Worm (Caenorhabditis elegans): Measurements from ENCODE around the gene F46G11.4.
A peak's percentile ranks its signal among the peaks of the same experiment; 100 is the strongest.

F46G11.4 gene

ce11 chrX:5821842-5822241 is 23.3 kb upstream of the F46G11.4 start, which contains the start of gene hbl-1:
Gene hbl-1, plus strand, starts transcription at chrX:5822142.
- TF ChIP-seq B0261.1 (tag; optimal IDR thresholded peaks at IDR 0.05) (no peak), madf-8 (GFP tag; conservative IDR thresholded peaks at IDR 0.05) (no peak), B0035.1 (tag; optimal IDR thresholded peaks at IDR 0.05) (no peak), aptf-3 (GFP tag; IDR thresholded peaks at IDR 0.05) (no peak), nfyb-1 (GFP tag; IDR thresholded peaks at IDR 0.05) (no peak)

- no peak for TF ChIP-seq hmg-20 (GFP tag; IDR thresholded peaks at IDR 0.05)
- no peak for TF ChIP-seq let-607 (tag; optimal IDR thresholded peaks at IDR 0.05)
- TF ChIP-seq nfyb-1 (GFP tag; IDR thresholded peaks at IDR 0.05): 0 out of 2 replicates have a peak, but pooled peaks have one; percentile 32
- TF ChIP-seq somi-1 (GFP tag; optimal IDR thresholded peaks at IDR 0.05): no peak
- no peak for TF ChIP-seq F37B4.10 (GFP tag; IDR thresholded peaks at IDR 0.05)
- no peak for TF ChIP-seq F57A8.1 (GFP tag; optimal IDR thresholded peaks at IDR 0.05)
- TF ChIP-seq zfh-2 (GFP tag; conservative IDR thresholded peaks at IDR 0.05): peak; percentile 80
- TF ChIP-seq D2030.7 (GFP tag; IDR thresholded peaks at IDR 0.05): no peak
- TF ChIP-seq lin-26 (GFP tag; IDR thresholded peaks at IDR 0.05): no peak
- no peak for TF ChIP-seq ccch-3 (GFP tag; optimal IDR thresholded peaks at IDR 0.05)
- no peak for TF ChIP-seq zim-3 (tag; optimal IDR thresholded peaks at IDR 0.05)
- no peak for TF ChIP-seq akir-1 (GFP tag; optimal IDR thresholded peaks at IDR 0.05)
- no peak for TF ChIP-seq ceh-100 (GFP tag; IDR thresholded peaks at IDR 0.05)
- no peak for TF ChIP-seq lin-54 (GFP tag; optimal IDR thresholded peaks at IDR 0.05)
- TF ChIP-seq tbx-9 (tag; optimal IDR thresholded peaks at IDR 0.05; ENCODE audit: borderline replicate concordance): no peak
Observed at ce11 chrX:5820880-5821279, 22.3 kb upstream of the F46G11.4 start.

ce11 chrX:5819702-5820470 is 21.3 kb upstream of the F46G11.4 start:
- no peak for TF ChIP-seq mxl-1 (tag; optimal IDR thresholded peaks at IDR 0.05)
- no peak for TF ChIP-seq tlf-1 (GFP tag; optimal IDR thresholded peaks at IDR 0.05)
- TF ChIP-seq madf-10 (tag; optimal IDR thresholded peaks at IDR 0.05): peak; percentile 7
- no peak for TF ChIP-seq dpff-1 (tag; optimal IDR thresholded peaks at IDR 0.05)
- TF ChIP-seq efl-1 (GFP tag; optimal IDR thresholded peaks at IDR 0.05): no peak
- TF ChIP-seq C06A6.2 (GFP tag; conservative IDR thresholded peaks at IDR 0.05): no peak
- no peak for TF ChIP-seq ztf-28 (GFP tag; IDR thresholded peaks at IDR 0.05)
- TF ChIP-seq die-1 (tag; optimal IDR thresholded peaks at IDR 0.05): no peak
- peak; percentile 80 for TF ChIP-seq somi-1 (GFP tag; optimal IDR thresholded peaks at IDR 0.05)
- no peak for TF ChIP-seq cebp-1 (GFP tag; IDR thresholded peaks at IDR 0.05)
- peak; percentile 79 for TF ChIP-seq cebp-1 (tag; optimal IDR thresholded peaks at IDR 0.05)
- peak; percentile 72; the same call in 1 of the 2 replicates for TF ChIP-seq zfh-2 (GFP tag; conservative IDR thresholded peaks at IDR 0.05)

ce11 chrX:5818176-5818575 is 19.6 kb upstream of the F46G11.4 start:
- no peak for TF ChIP-seq F55B11.4 (tag; optimal IDR thresholded peaks at IDR 0.05; ENCODE audit: borderline replicate concordance, insufficient read depth)
- TF ChIP-seq hmg-20 (GFP tag; IDR thresholded peaks at IDR 0.05): no peak
- no peak for TF ChIP-seq T07F8.4 (tag; optimal IDR thresholded peaks at IDR 0.05)
- no peak for TF ChIP-seq Y53F4B.3 (GFP tag; IDR thresholded peaks at IDR 0.05)
- 0 out of 2 replicates have a peak, but pooled peaks have one; percentile 20 for TF ChIP-seq dox-1 (GFP tag; IDR thresholded peaks at IDR 0.05)
- no peak for TF ChIP-seq lsl-1 (GFP tag; optimal IDR thresholded peaks at IDR 0.05)
- no peak for TF ChIP-seq F49E8.2 (tag; optimal IDR thresholded peaks at IDR 0.05; ENCODE audit: insufficient read depth)
- TF ChIP-seq K11D2.4 (GFP tag; IDR thresholded peaks at IDR 0.05): no peak
- no peak for TF ChIP-seq mel-28 (tag; optimal IDR thresholded peaks at IDR 0.05; ENCODE audit: borderline replicate concordance)
- peak; percentile 45 for TF ChIP-seq sptf-2 (GFP tag; optimal IDR thresholded peaks at IDR 0.05)
- TF ChIP-seq pha-4 (tag; optimal IDR thresholded peaks at IDR 0.05): no peak
- TF ChIP-seq egrh-3 (GFP tag; IDR thresholded peaks at IDR 0.05): peak; percentile 60; the same call in 1 of the 2 replicates
- TF ChIP-seq zfh-2 (GFP tag; conservative IDR thresholded peaks at IDR 0.05): peak; percentile 91
- TF ChIP-seq madf-3 (GFP tag; IDR thresholded peaks at IDR 0.05): no peak
- 0 out of 2 replicates have a peak, but pooled peaks have one; percentile 39 for TF ChIP-seq lin-26 (GFP tag; IDR thresholded peaks at IDR 0.05)
- TF ChIP-seq F23B12.7 (tag; optimal IDR thresholded peaks at IDR 0.05; ENCODE audit: insufficient read depth): no peak
- no peak for TF ChIP-seq mxl-1 (tag; optimal IDR thresholded peaks at IDR 0.05)

Measured in whole organism, young adult.